Fruit fly (Drosophila melanogaster): ENCODE results near the gene PGRP-SB2.
A peak's percentile ranks its signal among the peaks of the same experiment; 100 is the strongest.

Gene PGRP-SB2

DNA sequence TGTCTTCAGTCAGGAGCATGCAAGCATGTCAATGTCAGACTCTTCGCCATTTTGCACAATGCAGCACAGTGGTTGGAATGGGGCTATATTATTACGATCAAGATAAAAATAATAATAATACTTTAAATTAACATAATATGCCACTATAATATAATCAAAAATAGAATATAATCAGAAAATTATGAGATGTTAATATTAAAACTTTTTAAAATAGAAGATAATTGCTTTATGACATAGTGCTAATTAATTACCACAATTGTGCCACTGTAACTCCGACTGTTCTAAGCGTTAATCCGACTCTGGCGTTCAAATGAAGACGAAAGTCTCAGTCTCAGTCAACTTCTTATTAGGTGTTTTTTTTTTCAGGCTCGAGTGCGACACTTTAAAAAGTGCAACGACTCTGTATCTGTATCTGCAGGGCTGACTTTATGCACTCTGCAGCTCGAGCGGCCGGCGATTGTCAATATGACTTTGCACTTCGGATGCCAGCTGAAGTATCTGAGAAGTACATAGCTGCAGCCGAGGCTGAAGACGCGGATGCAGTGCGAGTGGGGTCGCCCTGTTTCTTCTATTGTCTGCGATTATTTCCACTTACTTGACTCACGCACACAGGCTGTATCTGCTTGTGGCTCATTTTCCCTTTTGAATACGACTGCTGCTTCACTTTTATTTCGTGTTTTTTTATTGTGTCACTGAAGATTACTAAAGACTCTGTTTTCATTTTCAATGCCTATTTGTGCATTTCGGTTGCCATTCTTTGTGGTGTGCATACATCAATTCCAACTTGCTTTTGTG lies 36.1 kb downstream of the PGRP-SB2 start (continued):
- TF ChIP-seq CG17802 (tag; optimal IDR thresholded peaks at IDR 0.05), result no peak
- no peak for TF ChIP-seq MESR4 (GFP tag; optimal IDR thresholded peaks at IDR 0.05)
- no peak for TF ChIP-seq bab2 (GFP tag; optimal IDR thresholded peaks at IDR 0.05)
- TF ChIP-seq tx (GFP tag; optimal IDR thresholded peaks at IDR 0.05), result no peak
- no peak for TF ChIP-seq Blimp-1 (GFP tag; optimal IDR thresholded peaks at IDR 0.05)
- TF ChIP-seq tll (GFP tag; optimal IDR thresholded peaks at IDR 0.05), result peak in 1 of 2 experiments; percentile 7
- no peak for TF ChIP-seq Nf-YB (GFP tag; optimal IDR thresholded peaks at IDR 0.05)

DNA sequence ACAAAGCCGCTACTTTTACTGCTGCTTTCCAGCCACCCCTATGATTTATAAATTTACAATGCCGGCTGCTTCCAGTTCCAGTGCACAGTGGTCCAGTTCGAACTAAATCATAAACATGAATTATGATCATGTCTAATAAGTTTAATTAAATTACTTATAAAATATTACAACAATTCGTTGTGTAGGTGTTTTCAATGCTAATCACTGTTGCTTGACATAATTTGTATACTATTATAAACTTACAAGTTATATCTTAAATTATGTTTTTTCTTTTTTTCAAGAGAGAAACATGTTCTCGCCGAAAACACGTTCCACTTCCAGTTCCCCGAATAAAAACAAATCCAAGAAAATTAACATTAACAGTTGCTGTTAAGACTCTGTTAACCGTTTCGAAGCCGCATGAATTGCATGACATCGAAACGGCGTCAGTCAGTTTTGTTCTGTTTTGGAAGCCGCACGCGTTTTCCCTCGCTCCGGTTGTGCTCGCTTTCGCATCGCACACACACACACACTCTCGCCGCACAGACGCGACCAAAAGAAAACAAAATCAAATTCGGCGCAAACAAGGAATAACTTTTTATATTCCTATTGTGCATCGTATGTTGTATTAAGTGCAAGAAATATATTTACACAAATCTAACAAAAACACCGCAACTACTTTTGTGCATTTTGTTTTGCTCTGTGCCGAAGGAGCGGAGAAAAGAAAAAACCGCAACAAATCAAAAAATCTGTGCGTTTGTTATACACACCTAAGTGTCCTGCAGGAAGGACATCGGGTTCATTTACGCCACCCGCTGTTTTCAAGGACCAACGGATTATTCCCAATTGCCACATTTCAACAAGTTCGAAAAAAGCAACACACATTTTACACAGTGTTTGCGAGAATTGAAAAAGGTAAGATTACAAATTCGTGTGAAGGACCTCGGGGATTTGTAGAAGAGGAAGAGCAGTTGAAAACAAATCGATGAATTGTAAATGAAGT lies 39.6 kb downstream of the PGRP-SB2 start, which contains the start of gene Nrt:
Nrt (plus strand) TSS at position 426 of the 982 bp plus-strand sequence.
- TF ChIP-seq da (GFP tag; optimal IDR thresholded peaks at IDR 0.05) (no peak), dimm (GFP tag; IDR thresholded peaks at IDR 0.05) (no peak), ac (GFP tag; optimal IDR thresholded peaks at IDR 0.05) (no peak), CG2889 (GFP tag; IDR thresholded peaks at IDR 0.05) (no peak), BEAF-32 (GFP tag; optimal IDR thresholded peaks at IDR 0.05) (no peak), p53 (GFP tag; optimal IDR thresholded peaks at IDR 0.05) (no peak), CG1529 (GFP tag; optimal IDR thresholded peaks at IDR 0.05) (peak; percentile 33), CG10209 (GFP tag; optimal IDR thresholded peaks at IDR 0.05) (peak; percentile 41), Asciz (GFP tag; optimal IDR thresholded peaks at IDR 0.05) (peak; percentile 70), CG5180 (GFP tag; optimal IDR thresholded peaks at IDR 0.05) (peak; percentile 39), gfzf (GFP tag; optimal IDR thresholded peaks at IDR 0.05) (no peak), Usf (GFP tag; optimal IDR thresholded peaks at IDR 0.05) (no peak), Dad (GFP tag; optimal IDR thresholded peaks at IDR 0.05) (no peak), HmgZ (tag; optimal IDR thresholded peaks at IDR 0.05) (peak; percentile 21), CG13775 (GFP tag; optimal IDR thresholded peaks at IDR 0.05) (peak; percentile 57), hkb (optimal IDR thresholded peaks at IDR 0.05) (no peak), hkb (GFP tag; IDR thresholded peaks at IDR 0.05) (peak; percentile 79), Meics (GFP tag; optimal IDR thresholded peaks at IDR 0.05) (peak; percentile 67), CkIIα-i1 (GFP tag; IDR thresholded peaks at IDR 0.05) (no peak), Optix (GFP tag; IDR thresholded peaks at IDR 0.05) (no peak), unpg (GFP tag; optimal IDR thresholded peaks at IDR 0.05) (peak; percentile 81), HLH4C (GFP tag; IDR thresholded peaks at IDR 0.05; ENCODE audit: partially characterized antibody) (no peak), Rx (GFP tag; IDR thresholded peaks at IDR 0.05) (no peak), slbo (GFP tag; IDR thresholded peaks at IDR 0.05) (peak; percentile 23; the same call in 1 of the 2 replicates), vfl (GFP tag; optimal IDR thresholded peaks at IDR 0.05) (no peak), CG11504 (tag; optimal IDR thresholded peaks at IDR 0.05) (peak; percentile 73), toy (GFP tag; IDR thresholded peaks at IDR 0.05) (no peak), tap (tag; optimal IDR thresholded peaks at IDR 0.05) (peak; percentile 55), CG17385 (GFP tag; optimal IDR thresholded peaks at IDR 0.05) (peak; percentile 69), CG2712 (tag; optimal IDR thresholded peaks at IDR 0.05) (peak; percentile 84), CG3281 (GFP tag; optimal IDR thresholded peaks at IDR 0.05) (peak; percentile 70), Fer1 (GFP tag; optimal IDR thresholded peaks at IDR 0.05) (peak; percentile 82), salm (tag; optimal IDR thresholded peaks at IDR 0.05) (peak; percentile 67), sc (optimal IDR thresholded peaks at IDR 0.05) (no peak), sc (GFP tag; optimal IDR thresholded peaks at IDR 0.05) (peak; percentile 19), fd96Cb (tag; optimal IDR thresholded peaks at IDR 0.05) (peak; percentile 50), CG1024 (GFP tag; IDR thresholded peaks at IDR 0.05) (no peak), NC2β (GFP tag; optimal IDR thresholded peaks at IDR 0.05) (no peak)
